Fruit fly (Drosophila melanogaster) whole organism, embryonic: ENCODE measurements around the gene CG8329.

Experiments used
- CG11695 ChIP-seq: fragments of 200-800 bp; sonication (Bioruptor generic); IDR thresholded peaks from 3 replicates; pipeline ENCODE4 v1.3.6; 2022; ENCODE audit warnings: missing biosample characterization, missing genetic modification characterization
- CG12391 ChIP-seq: fragments of 200-800 bp; sonication (Bioruptor generic); optimal IDR thresholded peaks from 3 replicates; lab custom pipeline; 2018; ENCODE audit warnings: missing biosample characterization, mild to moderate bottlenecking, missing genetic modification characterization, moderate library complexity
- CG12769 ChIP-seq: fragments of 200-800 bp; sonication (Bioruptor generic); optimal IDR thresholded peaks from 2 replicates; lab custom pipeline; 2019; ENCODE audit warnings: missing biosample characterization, mild to moderate bottlenecking, missing genetic modification characterization, moderate library complexity
- CG15514 ChIP-seq: fragments of 200-800 bp; sonication (Bioruptor generic); optimal IDR thresholded peaks from 3 replicates; lab custom pipeline; 2017; ENCODE audit warnings: missing biosample characterization, missing genetic modification characterization, mild to moderate bottlenecking, moderate library complexity, missing genetic modification reagents
- CG17359 ChIP-seq: fragments of 200-800 bp; sonication (Bioruptor generic); optimal IDR thresholded peaks from 3 replicates; lab custom pipeline; 2018; ENCODE audit warnings: missing biosample characterization, mild to moderate bottlenecking, missing genetic modification characterization, moderate library complexity
- CG18011 ChIP-seq: fragments of 200-800 bp; sonication (Bioruptor generic); optimal IDR thresholded peaks from 2 replicates; lab custom pipeline; 2017; ENCODE audit warnings: missing biosample characterization, missing genetic modification characterization, mild to moderate bottlenecking, moderate library complexity, missing genotype
- CG2116 ChIP-seq: fragments of 200-800 bp; sonication (Bioruptor generic); optimal IDR thresholded peaks from 3 replicates; lab custom pipeline; 2018; ENCODE audit warnings: missing biosample characterization, mild to moderate bottlenecking, missing genetic modification characterization
- CG2712 ChIP-seq: fragments of 200-800 bp; optimal IDR thresholded peaks from 3 replicates; lab custom pipeline; 2019; ENCODE audit warnings: missing biosample characterization, mild to moderate bottlenecking, missing genetic modification characterization, moderate library complexity
- CG32767 ChIP-seq: fragments of 200-800 bp; sonication (Bioruptor generic); IDR thresholded peaks from 2 replicates; pipeline ENCODE4 v1.3.6; 2022; ENCODE audit warnings: missing biosample characterization, missing genetic modification characterization
- CG34224 ChIP-seq: fragments of 200-800 bp; sonication (Bioruptor generic); IDR thresholded peaks from 3 replicates; pipeline ENCODE4 v1.3.6; 2022; ENCODE audit warnings: missing biosample characterization, missing genetic modification characterization; ENCODE audit not compliant: partially characterized antibody
- CG4282 ChIP-seq: fragments of 200-800 bp; sonication (Bioruptor generic); optimal IDR thresholded peaks from 2 replicates; lab custom pipeline; 2016; ENCODE audit warnings: missing biosample characterization, missing genetic modification characterization
- CG6813 ChIP-seq: fragments of 200-800 bp; sonication (Bioruptor generic); optimal IDR thresholded peaks from 2 replicates; lab custom pipeline; 2017; ENCODE audit warnings: missing biosample characterization, missing genetic modification characterization, mild to moderate bottlenecking, moderate library complexity, missing genetic modification reagents
- CG7786 ChIP-seq: fragments of 200-800 bp; sonication (Bioruptor generic); optimal IDR thresholded peaks from 2 replicates; lab custom pipeline; 2016; ENCODE audit warnings: missing biosample characterization, missing genetic modification characterization
- CG9215 ChIP-seq: fragments of 200-800 bp; sonication (Bioruptor generic); IDR thresholded peaks from 2 replicates; pipeline ENCODE4 v1.3.6; 2022; ENCODE audit warnings: missing biosample characterization, missing genetic modification characterization
- CG9876 ChIP-seq: fragments of 200-800 bp; sonication (Bioruptor generic); optimal IDR thresholded peaks from 2 replicates; lab custom pipeline; 2016; ENCODE audit warnings: missing biosample characterization, missing genetic modification characterization
- Dek ChIP-seq: fragments of 200-800 bp; sonication (Bioruptor generic); optimal IDR thresholded peaks from 3 replicates; lab custom pipeline; 2019; ENCODE audit warnings: missing biosample characterization, mild to moderate bottlenecking, missing genetic modification characterization, moderate library complexity
- Dip2 ChIP-seq: fragments of 200-800 bp; sonication (Bioruptor generic); IDR thresholded peaks from 2 replicates; pipeline ENCODE4 v1.3.6; 2022; ENCODE audit warnings: missing biosample characterization, missing genetic modification characterization
- Dll ChIP-seq: fragments of 200-800 bp; sonication (Bioruptor generic); IDR thresholded peaks from 4 replicates; pipeline ENCODE4 v1.3.6; 2022; ENCODE audit warnings: missing biosample characterization, missing genetic modification characterization; ENCODE audit not compliant: partially characterized antibody
- Elba2 ChIP-seq: fragments of 200-800 bp; sonication (Bioruptor generic); optimal IDR thresholded peaks from 3 replicates; lab custom pipeline; 2016; ENCODE audit warnings: missing biosample characterization, missing genetic modification characterization
- Ets65A ChIP-seq: fragments of 200-800 bp; sonication (Bioruptor generic); peaks from one replicate; lab custom pipeline; 2016; ENCODE audit warnings: missing biosample characterization, missing genetic modification characterization
- HLH4C ChIP-seq: fragments of 200-800 bp; sonication (Bioruptor generic); IDR thresholded peaks from 3 replicates; pipeline ENCODE4 v1.3.6; 2022; ENCODE audit warnings: missing biosample characterization, missing genetic modification characterization; ENCODE audit not compliant: partially characterized antibody
- Lim3 ChIP-seq: fragments of 200-800 bp; sonication (Bioruptor generic); IDR thresholded peaks from 2 replicates; pipeline ENCODE4 v1.3.6; 2022; ENCODE audit warnings: missing biosample characterization, missing genetic modification characterization
- MBD-R2 ChIP-seq: fragments of 200-800 bp; sonication (Bioruptor generic); IDR thresholded peaks from 2 replicates; pipeline ENCODE4 v1.3.6; 2022; ENCODE audit warnings: missing biosample characterization, missing genetic modification characterization
- Med ChIP-seq: fragments of 200-800 bp; sonication (Bioruptor generic); peaks from one replicate; lab custom pipeline; 2016; ENCODE audit warnings: missing biosample characterization, missing genetic modification characterization, mild to moderate bottlenecking, inconsistent platforms, moderate library complexity
- Mes4 ChIP-seq: fragments of 200-800 bp; sonication (Bioruptor generic); optimal IDR thresholded peaks from 2 replicates; lab custom pipeline; 2016; ENCODE audit warnings: missing biosample characterization, missing genetic modification characterization
- Nf-YB ChIP-seq: fragments of 200-800 bp; sonication (Bioruptor generic); optimal IDR thresholded peaks from 3 replicates; lab custom pipeline; 2019; ENCODE audit warnings: missing biosample characterization, mild to moderate bottlenecking, missing genetic modification characterization, moderate library complexity
- Opbp ChIP-seq: fragments of 200-800 bp; sonication (Bioruptor generic); IDR thresholded peaks from 3 replicates; pipeline ENCODE4 v1.3.6; 2022; ENCODE audit warnings: missing biosample characterization, missing genetic modification characterization; ENCODE audit not compliant: partially characterized antibody
- Six4 ChIP-seq: fragments of 200-800 bp; sonication (Bioruptor generic); optimal IDR thresholded peaks from 2 replicates; lab custom pipeline; 2016; ENCODE audit warnings: missing biosample characterization, missing genetic modification characterization
- Tbp ChIP-seq: fragments of >200 bp; optimal IDR thresholded peaks from 2 replicates; lab custom pipeline; 2018; ENCODE audit warnings: missing biosample characterization, missing genetic modification characterization
- Trl ChIP-seq, 3 experiments: fragments of >200 bp in 2 of 3; fragments of 200-800 bp in 1 of 3; sonication (Bioruptor generic) in 1 of 3; optimal IDR thresholded peaks; 2 replicates in 1 of 3; 3 replicates in 2 of 3; lab custom pipeline; 2016 to 2017; ENCODE audit warnings: missing biosample characterization in 1 of 3, missing genetic modification characterization in 1 of 3
- Xrp1 ChIP-seq: fragments of 200-800 bp; sonication (Bioruptor generic); IDR thresholded peaks from 2 replicates; pipeline ENCODE4 v1.3.6; 2022; ENCODE audit warnings: missing biosample characterization, missing genetic modification characterization
- amos ChIP-seq: fragments of 200-800 bp; sonication (Bioruptor generic); IDR thresholded peaks from 2 replicates; pipeline ENCODE4 v1.3.6; 2022; ENCODE audit warnings: missing biosample characterization, missing genetic modification characterization; ENCODE audit not compliant: partially characterized antibody
- cato ChIP-seq: fragments of 200-800 bp; sonication (Bioruptor generic); optimal IDR thresholded peaks from 2 replicates; lab custom pipeline; 2016; ENCODE audit warnings: missing biosample characterization, missing genetic modification characterization, borderline replicate concordance
- cg ChIP-seq: fragments of 200-800 bp; sonication (Bioruptor generic); optimal IDR thresholded peaks from 3 replicates; lab custom pipeline; 2019; ENCODE audit warnings: missing biosample characterization, mild to moderate bottlenecking, missing genetic modification characterization, moderate library complexity
- chm ChIP-seq: fragments of 200-800 bp; sonication (Bioruptor generic); IDR thresholded peaks from 2 replicates; pipeline ENCODE4 v1.3.6; 2022; ENCODE audit warnings: missing biosample characterization, missing genetic modification characterization
- crol ChIP-seq: fragments of 200-800 bp; sonication (Bioruptor generic); IDR thresholded peaks from 2 replicates; pipeline ENCODE4 v1.3.6; 2022; ENCODE audit warnings: missing biosample characterization, missing genetic modification characterization
- dati ChIP-seq: fragments of 200-800 bp; sonication (Bioruptor generic); IDR thresholded peaks from 2 replicates; pipeline ENCODE4 v1.3.6; 2022; ENCODE audit warnings: missing biosample characterization, missing genetic modification characterization
- lbe ChIP-seq: fragments of 200-800 bp; sonication (Bioruptor generic); optimal IDR thresholded peaks from 2 replicates; lab custom pipeline; 2016; ENCODE audit warnings: missing biosample characterization, mild to moderate bottlenecking, missing genetic modification characterization
- schlank ChIP-seq: fragments of 200-800 bp; sonication (Bioruptor generic); optimal IDR thresholded peaks from 2 replicates; lab custom pipeline; 2018; ENCODE audit warnings: missing biosample characterization, mild to moderate bottlenecking, missing genetic modification characterization
- sens ChIP-seq: fragments of 200-800 bp; sonication (Bioruptor generic); peaks from one replicate; lab custom pipeline; 2016; ENCODE audit warnings: missing biosample characterization, missing genetic modification characterization
- sob ChIP-seq: fragments of 200-800 bp; sonication (Bioruptor generic); IDR thresholded peaks from 2 replicates; pipeline ENCODE4 v1.3.6; 2022; ENCODE audit warnings: missing biosample characterization, missing genetic modification characterization
- stwl ChIP-seq: fragments of 200-800 bp; sonication (Bioruptor generic); optimal IDR thresholded peaks from 3 replicates; lab custom pipeline; 2018; ENCODE audit warnings: missing biosample characterization, mild to moderate bottlenecking, missing genetic modification characterization, moderate library complexity
- sug ChIP-seq: fragments of 200-800 bp; optimal IDR thresholded peaks from 2 replicates; lab custom pipeline; 2019; ENCODE audit warnings: missing biosample characterization, mild to moderate bottlenecking, missing genetic modification characterization, moderate library complexity
- unc-4 ChIP-seq: fragments of 200-800 bp; sonication (Bioruptor generic); IDR thresholded peaks from 2 replicates; pipeline ENCODE4 v1.3.6; 2022; ENCODE audit warnings: missing biosample characterization, missing genetic modification characterization; ENCODE audit not compliant: partially characterized antibody
- vfl ChIP-seq: fragments of 200-800 bp; sonication (Bioruptor generic); optimal IDR thresholded peaks from 2 replicates; lab custom pipeline; 2016; ENCODE audit warnings: missing biosample characterization, missing genetic modification characterization
- z ChIP-seq: fragments of 200-800 bp; sonication (Bioruptor generic); IDR thresholded peaks from 3 replicates; pipeline ENCODE4 v1.3.6; 2022; ENCODE audit warnings: missing biosample characterization, missing genetic modification characterization
- zen2 ChIP-seq: fragments of 200-800 bp; sonication (Bioruptor generic); IDR thresholded peaks from 3 replicates; pipeline ENCODE4 v1.3.6; 2022; ENCODE audit warnings: missing biosample characterization, missing genetic modification characterization; ENCODE audit not compliant: partially characterized antibody
- zf30C ChIP-seq: fragments of 200-800 bp; sonication (Bioruptor generic); optimal IDR thresholded peaks from 3 replicates; lab custom pipeline; 2018; ENCODE audit warnings: missing biosample characterization, mild to moderate bottlenecking, missing genetic modification characterization

CG8329 gene

DNA sequence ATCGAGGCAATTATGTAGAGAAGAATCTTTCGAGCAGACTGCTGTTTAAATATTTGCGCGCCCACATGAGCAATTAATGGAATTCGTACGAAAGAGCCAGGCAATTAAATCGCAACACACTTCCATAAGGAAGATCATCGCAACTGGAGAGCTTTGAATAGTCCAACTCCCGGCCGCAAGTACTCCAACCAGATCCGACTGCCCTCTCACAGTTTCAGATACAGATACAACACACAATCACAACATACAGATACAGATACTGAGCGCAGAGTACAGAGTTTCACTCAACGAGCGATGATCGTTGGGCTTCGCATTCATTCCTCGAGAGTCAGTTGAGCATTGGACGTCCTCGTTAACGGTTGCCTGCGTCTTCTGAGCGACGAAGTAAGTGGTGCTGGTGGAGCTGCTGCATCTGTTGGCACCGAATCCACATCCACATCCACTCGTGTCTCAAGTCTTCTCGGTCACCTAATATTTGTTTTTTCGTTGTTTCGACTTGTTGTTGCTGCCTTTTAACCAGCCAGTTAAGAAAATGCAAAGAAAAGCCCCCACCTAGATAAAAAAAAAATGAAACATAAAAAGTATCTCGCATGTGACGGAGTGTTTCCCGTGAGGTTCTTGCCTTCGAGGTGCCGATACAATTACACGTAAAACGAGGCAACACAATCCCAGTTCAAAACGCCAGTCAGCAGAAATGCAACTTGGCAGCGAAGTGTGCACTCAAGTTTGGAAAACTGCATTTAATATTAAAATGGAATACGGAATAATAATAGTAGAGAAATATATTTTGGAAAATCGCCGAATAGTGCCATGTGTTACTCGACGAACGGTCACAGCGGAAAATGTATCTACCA lies 23.1 kb upstream of the CG8329 start, which contains the start of gene LanB2 (continued):
- TF ChIP-seq CG12769 (tag; lab: Kevin White, UChicago) (peak; percentile 84), CG9215 (GFP tag; lab: Robert Waterston, UW) (no peak), CG34224 (GFP tag; lab: Robert Waterston, UW) (no peak), vfl (GFP tag; lab: Kevin White, UChicago) (no peak), CG12391 (tag; lab: Kevin White, UChicago) (no peak), Dip2 (GFP tag; lab: Robert Waterston, UW) (no peak), CG32767 (GFP tag; lab: Robert Waterston, UW) (0 out of 2 replicates have a peak, but pooled peaks have one; percentile 48), CG15514 (GFP tag; lab: Kevin White, UChicago) (peak; percentile 14), Opbp (GFP tag; lab: Robert Waterston, UW) (peak; percentile 61; the same call in 2 of the 3 replicates), Six4 (GFP tag; lab: Kevin White, UChicago) (no peak), Xrp1 (no peak), amos (GFP tag; lab: Robert Waterston, UW) (peak; percentile 28; the same call in 1 of the 2 replicates), sob (GFP tag; lab: Robert Waterston, UW) (peak; percentile 35; the same call in 1 of the 2 replicates), CG4282 (GFP tag; lab: Kevin White, UChicago) (no peak), lbe (GFP tag; lab: Kevin White, UChicago) (no peak), cg (GFP tag; lab: Kevin White, UChicago) (peak; percentile 88), zf30C (GFP tag; lab: Kevin White, UChicago) (no peak), stwl (tag; lab: Kevin White, UChicago) (no peak), CG11695 (GFP tag; lab: Robert Waterston, UW) (no peak), Dek (tag; lab: Kevin White, UChicago) (no peak), chm (GFP tag; lab: Robert Waterston, UW) (0 out of 2 replicates have a peak, but pooled peaks have one; percentile 44), CG18011 (no peak), HLH4C (GFP tag; lab: Robert Waterston, UW) (peak; percentile 25; the same call in 1 of the 3 replicates), sug (peak; percentile 32), z (GFP tag; lab: Robert Waterston, UW) (peak; percentile 99), unc-4 (GFP tag; lab: Robert Waterston, UW) (no peak), Ets65A (no peak), CG6813 (GFP tag; lab: Kevin White, UChicago) (peak; percentile 43), CG17359 (tag; lab: Kevin White, UChicago) (no peak), CG9876 (GFP tag; lab: Kevin White, UChicago) (no peak), Tbp (no peak), sens (GFP tag; lab: Kevin White, UChicago) (no peak), CG7786 (GFP tag; lab: Kevin White, UChicago) (no peak), zen2 (GFP tag; lab: Robert Waterston, UW) (peak; percentile 39; the same call in 1 of the 3 replicates), MBD-R2 (no peak), Dll (GFP tag; lab: Robert Waterston, UW) (no peak), Med (GFP tag; lab: Kevin White, UChicago) (peak; percentile 48), schlank (tag; lab: Kevin White, UChicago) (peak; percentile 54), Elba2 (GFP tag; lab: Kevin White, UChicago) (no peak), crol (no peak), CG2712 (tag; lab: Kevin White, UChicago) (peak; percentile 17), cato (GFP tag; lab: Kevin White, UChicago) (no peak), Mes4 (no peak), CG2116 (GFP tag; lab: Kevin White, UChicago) (peak; percentile 3), Lim3 (GFP tag; lab: Robert Waterston, UW) (no peak), Trl (optimal IDR thresholded peaks at IDR 0.05; lab: Kevin White, UChicago) (peak; percentile 63 to 71), Trl (GFP tag; optimal IDR thresholded peaks at IDR 0.05; lab: Kevin White, UChicago) (no peak), dati (no peak), Nf-YB (GFP tag; lab: Kevin White, UChicago) (peak; percentile 0)
